Worm (Caenorhabditis elegans): ENCODE results near the gene pes-8.

- TF ChIP-seq pqm-1 (tag; optimal IDR thresholded peaks at IDR 0.05): no peak
- no peak for TF ChIP-seq pha-4 (tag; optimal IDR thresholded peaks at IDR 0.05)
- TF ChIP-seq unc-55 (GFP tag; optimal IDR thresholded peaks at IDR 0.05): no peak
- no peak for TF ChIP-seq dve-1 (tag; optimal IDR thresholded peaks at IDR 0.05)
- no peak for TF ChIP-seq K02D7.2 (tag; optimal IDR thresholded peaks at IDR 0.05)
- TF ChIP-seq hlh-30 (tag; optimal IDR thresholded peaks at IDR 0.05; ENCODE audit: insufficient read depth): no peak
- no peak for TF ChIP-seq sox-4 (tag; optimal IDR thresholded peaks at IDR 0.05)
- no peak for TF ChIP-seq tbx-2 (tag; optimal IDR thresholded peaks at IDR 0.05)
- no peak for TF ChIP-seq ama-1 (optimal IDR thresholded peaks at IDR 0.05)
- TF ChIP-seq ref-2 (tag; optimal IDR thresholded peaks at IDR 0.05): no peak
- no peak for TF ChIP-seq ceh-18 (tag; optimal IDR thresholded peaks at IDR 0.05)
- TF ChIP-seq gmeb-2 (tag; optimal IDR thresholded peaks at IDR 0.05): no peak
- TF ChIP-seq elt-2 (tag; optimal IDR thresholded peaks at IDR 0.05): no peak
Observed at ce11 chrX:9274574-9274973, 23.0 kb downstream of the pes-8 start, which contains the start of gene B0416.10.
